Worm (Caenorhabditis elegans) whole organism, L4 larva: ENCODE data around the gene D2023.1.

Experiments
- Y105C5A.15 ChIP-seq: fragments of 200-800 bp; sonication (Bioruptor generic); IDR thresholded peaks from 2 replicates; pipeline ENCODE4 v1.3.6; 2022; ENCODE audit warnings: missing genetic modification characterization, missing compliant biosample characterization
- Y75B8A.6 ChIP-seq: fragments of 200-800 bp; sonication (Bioruptor generic); IDR thresholded peaks from 2 replicates; pipeline ENCODE4 v1.3.6; 2022; ENCODE audit warnings: missing genetic modification reagents, missing genetic modification characterization, missing compliant biosample characterization
- aha-1 ChIP-seq: fragments of 150-350 bp; peaks from one replicate; lab custom pipeline; 2014; ENCODE audit warnings: missing biosample characterization, missing genetic modification characterization
- aly-2 ChIP-seq: sonication (generic microtip); optimal IDR thresholded peaks from 2 replicates; lab custom pipeline; 2018; ENCODE audit warnings: missing biosample characterization, missing genetic modification characterization
- ama-1 ChIP-seq: fragments of 150-350 bp; optimal IDR thresholded peaks from 2 replicates; lab custom pipeline; 2014; ENCODE audit warnings: inconsistent platforms, mixed read lengths
- arid-1 ChIP-seq: fragments of 200-800 bp; sonication (Bioruptor generic); conservative IDR thresholded peaks from 2 replicates; pipeline ENCODE4 v1.3.6; 2022; ENCODE audit warnings: missing genetic modification reagents, missing genetic modification characterization, missing compliant biosample characterization
- ceh-20 ChIP-seq: fragments of 200-800 bp; sonication (Bioruptor generic); IDR thresholded peaks from 2 replicates; pipeline ENCODE4 v1.3.6; 2022; ENCODE audit warnings: missing genetic modification reagents, missing genetic modification characterization, missing compliant biosample characterization
- cey-2 ChIP-seq: sonication (generic microtip); optimal IDR thresholded peaks from 3 replicates; lab custom pipeline; 2017; ENCODE audit warnings: missing genetic modification characterization, mild to moderate bottlenecking, missing compliant biosample characterization, antibody characterized with exemption, borderline replicate concordance; ENCODE audit not compliant: insufficient read depth
- ctbp-1 ChIP-seq: fragments of 200-800 bp; sonication (Bioruptor generic); IDR thresholded peaks from 2 replicates; pipeline ENCODE4 v1.3.6; 2022; ENCODE audit warnings: missing genetic modification reagents, missing genetic modification characterization, missing compliant biosample characterization
- daf-12 ChIP-seq: fragments of 150-350 bp; optimal IDR thresholded peaks from 2 replicates; lab custom pipeline; 2014; ENCODE audit warnings: missing biosample characterization, missing genetic modification reagents, missing genetic modification characterization
- dmd-6 ChIP-seq: fragments of 200-800 bp; sonication (Bioruptor generic); IDR thresholded peaks from 2 replicates; pipeline ENCODE4 v1.3.6; 2022; ENCODE audit warnings: missing genetic modification reagents, missing genetic modification characterization, missing compliant biosample characterization
- dmd-9 ChIP-seq: fragments of 200-800 bp; sonication (Bioruptor generic); IDR thresholded peaks from 2 replicates; pipeline ENCODE4 v1.3.6; 2022; ENCODE audit warnings: missing genetic modification reagents, missing genetic modification characterization, missing compliant biosample characterization
- dpl-1 ChIP-seq: fragments of 150-350 bp; optimal IDR thresholded peaks from 2 replicates; lab custom pipeline; 2014; ENCODE audit warnings: missing biosample characterization, missing genetic modification reagents, missing genetic modification characterization
- duxl-1 ChIP-seq: sonication (generic microtip); optimal IDR thresholded peaks from 2 replicates; lab custom pipeline; 2016; ENCODE audit warnings: mild to moderate bottlenecking, missing genetic modification characterization, moderate library complexity, missing compliant biosample characterization; ENCODE audit not compliant: poor library complexity
- hlh-11 ChIP-seq: fragments of 200-800 bp; sonication (Bioruptor generic); optimal IDR thresholded peaks from 2 replicates; lab custom pipeline; 2018; ENCODE audit warnings: mild to moderate bottlenecking, missing genetic modification characterization, missing compliant biosample characterization
- hlh-30 ChIP-seq: sonication (generic microtip); optimal IDR thresholded peaks from 2 replicates; lab custom pipeline; 2017; ENCODE audit warnings: antibody characterized with exemption, mild to moderate bottlenecking, missing genetic modification characterization, missing compliant biosample characterization; ENCODE audit not compliant: insufficient read depth
- lin-1 ChIP-seq: fragments of 200-800 bp; sonication (Bioruptor generic); IDR thresholded peaks from 2 replicates; pipeline ENCODE4 v1.3.6; 2022; ENCODE audit warnings: missing genetic modification reagents, missing genetic modification characterization, missing compliant biosample characterization
- lin-29 ChIP-seq: fragments of 200-800 bp; sonication (Bioruptor generic); IDR thresholded peaks from 2 replicates; pipeline ENCODE4 v1.3.6; 2022; ENCODE audit warnings: missing genetic modification reagents, missing genetic modification characterization, missing compliant biosample characterization
- lin-39 ChIP-seq: fragments of 150-350 bp; optimal IDR thresholded peaks from 2 replicates; lab custom pipeline; 2014; ENCODE audit warnings: missing biosample characterization, missing genetic modification reagents, missing genetic modification characterization
- lsy-2 ChIP-seq, 2 experiments: fragments of 150-350 bp in 1 of 2; sonication (generic microtip) in 1 of 2; optimal IDR thresholded peaks; 2 replicates each; lab custom pipeline; 2014 to 2017; ENCODE audit warnings: missing biosample characterization in 2 of 2, missing genetic modification characterization in 2 of 2
- madf-5 ChIP-seq, 2 experiments: fragments of 200-800 bp; sonication (Bioruptor generic); IDR thresholded peaks; 2 replicates each; pipeline ENCODE4 v1.3.6; 2022; ENCODE audit warnings: missing compliant biosample characterization in 2 of 2, missing genetic modification characterization in 2 of 2
- mdl-1 ChIP-seq, 2 experiments: fragments of 150-350 bp in 1 of 2; sonication (generic microtip) in 1 of 2; optimal IDR thresholded peaks; 2 replicates each; lab custom pipeline; 2014 to 2017; ENCODE audit warnings: missing biosample characterization in 2 of 2, missing genetic modification characterization in 2 of 2
- mdt-29 ChIP-seq: fragments of 200-800 bp; sonication (Bioruptor generic); IDR thresholded peaks from 2 replicates; pipeline ENCODE4 v1.3.6; 2022; ENCODE audit warnings: missing genetic modification reagents, missing genetic modification characterization, missing compliant biosample characterization
- mxl-3 ChIP-seq: fragments of 200-800 bp; sonication (Bioruptor generic); optimal IDR thresholded peaks from 2 replicates; lab custom pipeline; 2018; ENCODE audit warnings: mild to moderate bottlenecking, missing genetic modification characterization, missing compliant biosample characterization
- nhr-102 ChIP-seq: sonication (generic microtip); optimal IDR thresholded peaks from 2 replicates; lab custom pipeline; 2016; ENCODE audit warnings: mild to moderate bottlenecking, missing genetic modification characterization, moderate library complexity, missing compliant biosample characterization
- nhr-25 ChIP-seq: sonication (generic microtip); optimal IDR thresholded peaks from 2 replicates; lab custom pipeline; 2017; ENCODE audit warnings: missing genetic modification characterization, mild to moderate bottlenecking, missing compliant biosample characterization, antibody characterized with exemption, moderate library complexity, borderline replicate concordance; ENCODE audit not compliant: insufficient read depth
- nhr-28 ChIP-seq: fragments of 150-350 bp; optimal IDR thresholded peaks from 2 replicates; lab custom pipeline; 2014; ENCODE audit warnings: missing biosample characterization, missing genetic modification characterization
- nhr-41 ChIP-seq: fragments of 200-800 bp; sonication (Bioruptor generic); IDR thresholded peaks from 2 replicates; pipeline ENCODE4 v1.3.6; 2022; ENCODE audit warnings: missing genetic modification reagents, missing genetic modification characterization, missing compliant biosample characterization
- nhr-42 ChIP-seq: fragments of 200-800 bp; sonication (Bioruptor generic); IDR thresholded peaks from 2 replicates; pipeline ENCODE4 v1.3.6; 2022; ENCODE audit warnings: missing genetic modification characterization, missing compliant biosample characterization
- nhr-6 ChIP-seq: fragments of 150-350 bp; optimal IDR thresholded peaks from 2 replicates; lab custom pipeline; 2014; ENCODE audit warnings: missing biosample characterization, missing genetic modification characterization
- nhr-76 ChIP-seq: fragments of 150-350 bp; optimal IDR thresholded peaks from 2 replicates; lab custom pipeline; 2014; ENCODE audit warnings: missing biosample characterization, missing genetic modification characterization
- rbr-2 ChIP-seq: sonication (generic microtip); optimal IDR thresholded peaks from 2 replicates; lab custom pipeline; 2016; ENCODE audit warnings: missing genotype, missing genetic modification characterization, missing compliant biosample characterization
- saeg-2 ChIP-seq: fragments of 200-800 bp; sonication (Bioruptor generic); IDR thresholded peaks from 2 replicates; pipeline ENCODE4 v1.3.6; 2022; ENCODE audit warnings: missing genetic modification reagents, missing genetic modification characterization, missing compliant biosample characterization
- snpc-4 ChIP-seq: fragments of 150-350 bp; optimal IDR thresholded peaks from 2 replicates; lab custom pipeline; 2014; ENCODE audit warnings: missing biosample characterization, missing genetic modification characterization
- spr-1 ChIP-seq: sonication (generic microtip); optimal IDR thresholded peaks from 2 replicates; lab custom pipeline; 2016; ENCODE audit warnings: mild to moderate bottlenecking, missing genetic modification characterization, missing compliant biosample characterization
- tra-1 ChIP-seq: fragments of 200-800 bp; sonication (Bioruptor generic); IDR thresholded peaks from 2 replicates; pipeline ENCODE4 v1.3.6; 2022; ENCODE audit warnings: missing genetic modification reagents, missing genetic modification characterization, missing compliant biosample characterization
- unc-62 ChIP-seq, 3 experiments: fragments of 150-350 bp in 1 of 3; sonication (generic microtip); optimal IDR thresholded peaks in 2 of 3; peaks in 1 of 3; 1 replicate in 1 of 3; 2 replicates in 2 of 3; lab custom pipeline; 2014 to 2017; ENCODE audit warnings: missing biosample characterization in 3 of 3, missing genetic modification characterization in 3 of 3, missing genetic modification reagents in 3 of 3, missing genotype in 1 of 3
- zfp-3 ChIP-seq: fragments of 200-800 bp; sonication (Bioruptor generic); conservative IDR thresholded peaks from 2 replicates; pipeline ENCODE4 v1.3.6; 2022; ENCODE audit warnings: missing genetic modification reagents, missing genetic modification characterization, missing compliant biosample characterization

D2023.1 gene

DNA sequence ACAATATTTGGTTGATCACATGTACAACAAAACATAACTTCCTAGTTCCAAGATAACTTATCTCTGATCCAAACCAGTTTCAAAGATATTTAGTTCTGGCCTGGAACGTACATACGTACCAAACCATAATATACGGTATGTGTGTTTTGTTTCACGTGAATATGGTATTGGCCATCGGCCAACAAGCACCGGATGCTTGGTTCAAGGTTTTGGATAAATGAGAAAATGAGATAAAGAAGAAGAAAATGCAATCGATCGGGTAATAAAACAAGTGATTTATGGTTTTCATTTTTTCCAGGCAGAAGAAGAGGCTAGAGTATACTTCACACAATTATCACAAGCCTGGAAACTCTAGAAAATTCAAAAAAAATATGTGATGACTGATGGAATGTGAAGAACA lies 6.0 kb downstream of the D2023.1 start:
- peak; percentile 7 for TF ChIP-seq hlh-11
- TF ChIP-seq nhr-41 (GFP tag; lab: Robert Waterston, UW), result no peak
- no peak for TF ChIP-seq Y75B8A.6
- peak; percentile 36 for TF ChIP-seq hlh-30
- TF ChIP-seq, all 104 proteins: peak for 2

DNA sequence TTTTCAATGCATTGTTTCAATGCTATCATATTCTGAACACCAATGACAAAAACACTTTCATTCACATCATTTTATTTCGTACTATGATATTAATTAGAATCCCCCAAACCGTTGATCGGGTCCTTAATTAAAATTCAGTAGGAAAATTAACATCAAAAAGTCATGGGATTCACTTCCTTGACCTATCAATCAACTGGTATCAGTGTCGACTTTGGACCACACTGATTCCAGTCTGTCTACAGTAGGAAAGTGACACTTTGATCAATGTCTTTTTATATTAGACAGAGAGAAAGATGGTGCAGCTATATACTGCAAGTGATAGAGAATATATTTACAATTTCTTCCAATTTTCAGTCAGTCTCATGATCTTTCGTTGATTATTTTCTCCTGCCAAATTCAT lies 7.0 kb downstream of the D2023.1 start:
- TF ChIP-seq tra-1 (GFP tag; lab: Robert Waterston, UW) (0 out of 2 replicates have a peak, but pooled peaks have one; percentile 14), unc-62 (GFP tag; optimal IDR thresholded peaks at IDR 0.05 in 1 of 2; lab: Kevin White, UChicago) (peak in 1 of 2 experiments; percentile 98), unc-62 (tag; optimal IDR thresholded peaks at IDR 0.05; lab: Kevin White, UChicago) (no peak), lsy-2 (tag; optimal IDR thresholded peaks at IDR 0.05; lab: Kevin White, UChicago) (peak in 1 of 2 experiments; percentile 6), hlh-11 (peak; percentile 18), dmd-9 (GFP tag; lab: Robert Waterston, UW) (no peak), nhr-28 (peak; percentile 11), mdl-1 (tag; optimal IDR thresholded peaks at IDR 0.05; lab: Kevin White, UChicago) (peak in 1 of 2 experiments; percentile 30), mxl-3 (GFP tag; lab: Kevin White, UChicago) (peak; percentile 29), madf-5 (GFP tag; IDR thresholded peaks at IDR 0.05; lab: Robert Waterston, UW) (no peak), nhr-6 (tag; lab: Kevin White, UChicago) (no peak), hlh-30 (peak; percentile 17)

DNA sequence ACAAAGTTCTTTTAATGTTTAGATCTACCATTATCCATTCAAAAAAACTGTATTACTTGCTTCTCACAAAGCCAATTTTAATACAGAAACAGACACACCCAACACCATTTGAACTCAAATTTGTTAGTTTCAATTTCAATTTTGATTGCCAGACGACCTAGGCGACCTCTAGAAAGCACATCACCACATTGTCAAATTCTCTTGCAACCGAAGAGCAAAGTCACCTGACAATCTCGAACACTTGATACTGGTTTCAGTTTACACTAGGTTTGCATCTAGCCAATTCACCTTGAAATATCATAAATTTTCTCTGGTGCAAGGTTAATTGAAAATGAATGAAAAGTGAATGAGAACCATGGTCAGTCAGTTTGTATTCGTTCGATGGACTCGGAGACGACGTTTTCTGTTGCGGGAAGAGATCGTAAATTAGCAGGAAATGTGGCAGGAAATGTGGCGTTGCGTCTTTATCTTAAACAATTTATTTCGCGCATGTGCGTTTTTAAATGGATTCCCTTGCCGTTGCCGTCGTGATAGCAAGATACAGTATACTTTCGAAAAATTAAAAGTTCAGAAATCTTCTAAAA lies 8.0 kb downstream of the D2023.1 start:
- TF ChIP-seq lin-39 (tag; lab: Kevin White, UChicago) (no peak), mxl-3 (GFP tag; lab: Kevin White, UChicago) (peak; percentile 70), aly-2 (tag; lab: Kevin White, UChicago) (no peak), hlh-11 (peak; percentile 12), hlh-30 (peak; percentile 25), aha-1 (tag; lab: Kevin White, UChicago) (no peak), arid-1 (GFP tag; lab: Robert Waterston, UW) (no peak), nhr-76 (tag; lab: Kevin White, UChicago) (no peak), Y105C5A.15 (GFP tag; lab: Robert Waterston, UW) (no peak)

DNA sequence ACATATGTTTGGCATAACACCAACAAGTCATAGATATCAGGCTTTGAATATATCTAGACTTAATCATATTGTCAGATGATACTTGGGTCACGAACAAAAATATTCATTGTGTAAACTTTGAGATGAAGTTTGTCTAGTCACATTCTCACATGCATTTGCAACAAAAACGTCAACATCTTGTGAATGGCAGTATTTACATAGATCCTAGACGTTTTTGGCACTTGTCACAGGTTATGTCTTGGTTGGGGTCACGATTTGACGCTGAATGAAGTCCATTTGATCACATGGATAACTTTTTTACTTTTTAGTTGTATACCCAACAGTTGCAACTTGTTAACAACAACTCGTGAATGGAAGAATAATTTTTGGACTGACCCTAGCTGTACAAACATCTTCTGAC lies 9.0 kb downstream of the D2023.1 start:
- TF ChIP-seq hlh-30, result peak; percentile 63
- TF ChIP-seq lin-39 (tag; lab: Kevin White, UChicago), result no peak

DNA sequence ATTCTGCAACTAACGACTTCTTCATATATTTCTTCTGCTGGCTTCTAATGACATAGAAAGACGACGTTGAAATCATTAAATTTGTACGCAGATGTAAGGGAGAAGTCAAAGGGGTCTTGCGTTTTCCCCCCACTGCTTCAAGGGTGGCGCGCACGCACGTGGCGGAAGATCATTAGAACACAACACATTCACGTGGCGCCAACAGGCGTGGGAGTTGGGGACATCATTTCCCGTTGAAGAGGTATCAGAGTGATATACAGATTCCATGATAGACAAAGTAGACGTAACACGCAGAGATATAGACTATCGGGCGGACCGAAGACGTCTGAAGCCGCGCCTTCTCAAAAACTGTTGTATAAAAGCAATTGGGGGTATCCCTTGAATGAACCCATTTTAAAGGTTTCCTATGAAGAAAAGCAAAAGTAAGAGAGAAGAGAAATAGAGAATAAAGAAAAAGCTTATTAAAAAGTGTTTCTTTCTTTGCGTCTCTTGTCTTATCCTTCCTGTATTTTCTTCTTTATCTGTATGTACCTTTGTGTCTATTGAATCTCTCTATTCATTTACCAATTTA lies 10.0 kb downstream of the D2023.1 start:
- TF ChIP-seq lsy-2 (tag; optimal IDR thresholded peaks at IDR 0.05; lab: Kevin White, UChicago) (peak in 1 of 2 experiments; percentile 67), nhr-25 (tag; lab: Kevin White, UChicago) (peak; percentile 72), saeg-2 (0 out of 2 replicates have a peak, but pooled peaks have one; percentile 5), dpl-1 (GFP tag; lab: Kevin White, UChicago) (peak; percentile 13), lin-39 (tag; lab: Kevin White, UChicago) (no peak), nhr-102 (tag; lab: Kevin White, UChicago) (peak; percentile 84), hlh-11 (peak; percentile 94), snpc-4 (no peak), ctbp-1 (GFP tag; lab: Robert Waterston, UW) (peak; percentile 74), nhr-42 (GFP tag; lab: Robert Waterston, UW) (no peak), tra-1 (GFP tag; lab: Robert Waterston, UW) (peak; percentile 74), nhr-41 (GFP tag; lab: Robert Waterston, UW) (peak; percentile 44; the same call in 1 of the 2 replicates), ceh-20 (GFP tag; lab: Robert Waterston, UW) (peak; percentile 65; the same call in 1 of the 2 replicates), cey-2 (tag; lab: Kevin White, UChicago) (peak; percentile 96), hlh-30 (peak; percentile 82), zfp-3 (no peak), daf-12 (tag; lab: Kevin White, UChicago) (no peak), duxl-1 (tag; lab: Kevin White, UChicago) (peak; percentile 28), lin-1 (GFP tag; lab: Robert Waterston, UW) (no peak; the same call in 1 of the 2 replicates), rbr-2 (tag; lab: Kevin White, UChicago) (peak; percentile 30), mdt-29 (GFP tag; lab: Robert Waterston, UW) (no peak), dmd-6 (GFP tag; lab: Robert Waterston, UW) (peak; percentile 82), mxl-3 (GFP tag; lab: Kevin White, UChicago) (peak; percentile 99), ama-1 (no peak), unc-62 (GFP tag; optimal IDR thresholded peaks at IDR 0.05 in 1 of 2; lab: Kevin White, UChicago) (peak in 1 of 2 experiments; percentile 93), unc-62 (tag; optimal IDR thresholded peaks at IDR 0.05; lab: Kevin White, UChicago) (no peak), spr-1 (tag; lab: Kevin White, UChicago) (peak; percentile 84), lin-29 (GFP tag; lab: Robert Waterston, UW) (peak; percentile 63; the same call in 1 of the 2 replicates)
